Fruit fly (Drosophila melanogaster): Measurements from ENCODE around the gene Ir7c.

dm6 chrX:7909482-7909881, 35.3 kb downstream of the Ir7c start:
- TF ChIP-seq pad (GFP tag; optimal IDR thresholded peaks at IDR 0.05) (no peak), Clk (GFP tag; optimal IDR thresholded peaks at IDR 0.05) (no peak), Hr96 (GFP tag; optimal IDR thresholded peaks at IDR 0.05) (no peak), bab1 (GFP tag; optimal IDR thresholded peaks at IDR 0.05) (no peak), Mnt (GFP tag; optimal IDR thresholded peaks at IDR 0.05) (no peak), CG11617 (GFP tag; optimal IDR thresholded peaks at IDR 0.05) (no peak), cic (GFP tag; optimal IDR thresholded peaks at IDR 0.05) (no peak), CG33017 (tag; optimal IDR thresholded peaks at IDR 0.05) (no peak), CG5204 (GFP tag; optimal IDR thresholded peaks at IDR 0.05) (no peak), CG12768 (GFP tag; optimal IDR thresholded peaks at IDR 0.05) (no peak), ovo (GFP tag; optimal IDR thresholded peaks at IDR 0.05) (no peak), toe (GFP tag; optimal IDR thresholded peaks at IDR 0.05) (no peak)
